Fruit fly (Drosophila melanogaster) whole organism, wandering third instar larva: ENCODE results near the gene CG8851.
A peak's percentile ranks its signal among the peaks of the same experiment; 100 is the strongest.

ENCODE experiments used
- Abd-B ChIP-seq: fragments of >200 bp; optimal IDR thresholded peaks from 2 replicates; lab custom pipeline; 2017; ENCODE audit warnings: missing biosample characterization, missing genetic modification characterization
- CG32264 ChIP-seq: fragments of 200-800 bp; sonication (Bioruptor generic); optimal IDR thresholded peaks from 2 replicates; lab custom pipeline; 2016; ENCODE audit warnings: missing biosample characterization, missing genetic modification characterization
- CG9705 ChIP-seq: fragments of 200-800 bp; sonication (Bioruptor generic); optimal IDR thresholded peaks from 2 replicates; lab custom pipeline; 2018; ENCODE audit warnings: missing biosample characterization, mild to moderate bottlenecking, missing genetic modification characterization
- Dfd ChIP-seq: fragments of >200 bp; optimal IDR thresholded peaks from 2 replicates; lab custom pipeline; 2017; ENCODE audit warnings: missing biosample characterization, missing genetic modification characterization
- Dif ChIP-seq: fragments of 200-275, 200-300 bp; sonication (Bioruptor generic); optimal IDR thresholded peaks from 2 replicates; lab custom pipeline; 2018; ENCODE audit warnings: missing biosample characterization, missing genetic modification characterization; ENCODE audit not compliant: partially characterized antibody
- GATAd ChIP-seq: sonication (Bioruptor generic); optimal IDR thresholded peaks from 2 replicates; lab custom pipeline; 2016; ENCODE audit warnings: missing biosample characterization, missing genetic modification characterization
- HLH106 ChIP-seq: fragments of 200-800 bp; optimal IDR thresholded peaks from 3 replicates; lab custom pipeline; 2019; ENCODE audit warnings: missing biosample characterization, mild to moderate bottlenecking, missing genetic modification characterization, moderate library complexity
- Hnf4 ChIP-seq: fragments of 200-800 bp; sonication (Bioruptor generic); optimal IDR thresholded peaks from 2 replicates; lab custom pipeline; 2016; ENCODE audit warnings: missing biosample characterization, mild to moderate bottlenecking, missing genetic modification characterization
- Hr78 ChIP-seq: fragments of >200 bp; optimal IDR thresholded peaks from 2 replicates; lab custom pipeline; 2017; ENCODE audit warnings: missing biosample characterization, missing genetic modification characterization
- Hr83 ChIP-seq: fragments of 200-300 bp; sonication (Bioruptor generic); optimal IDR thresholded peaks from 2 replicates; lab custom pipeline; 2016; ENCODE audit warnings: missing biosample characterization, mild to moderate bottlenecking, missing genetic modification characterization, moderate library complexity; ENCODE audit not compliant: poor library complexity, severe bottlenecking
- Jra ChIP-seq: sonication (Bioruptor generic); optimal IDR thresholded peaks from 2 replicates; lab custom pipeline; 2016; ENCODE audit warnings: missing biosample characterization, missing genetic modification characterization
- Mio ChIP-seq: sonication (Bioruptor generic); optimal IDR thresholded peaks from 2 replicates; lab custom pipeline; 2016; ENCODE audit warnings: missing biosample characterization, missing genetic modification characterization
- Myc ChIP-seq: fragments of >200 bp; optimal IDR thresholded peaks from 2 replicates; lab custom pipeline; 2017
- N ChIP-seq: fragments of >200 bp; optimal IDR thresholded peaks from 2 replicates; lab custom pipeline; 2018; ENCODE audit warnings: missing biosample characterization, missing external identifiers, missing genetic modification characterization
- OdsH ChIP-seq: fragments of 200-800 bp; sonication (Bioruptor generic); optimal IDR thresholded peaks from 2 replicates; lab custom pipeline; 2016; ENCODE audit warnings: missing biosample characterization, mild to moderate bottlenecking, missing genetic modification characterization
- Rel ChIP-seq, 2 experiments: fragments of 200-800 bp; sonication (Bioruptor generic) in 1 of 2; optimal IDR thresholded peaks; 2 replicates in 1 of 2; 3 replicates in 1 of 2; lab custom pipeline; 2016 to 2019; ENCODE audit warnings: mild to moderate bottlenecking in 2 of 2, missing biosample characterization in 2 of 2, missing genetic modification characterization in 2 of 2, moderate library complexity in 1 of 2
- Vsx2 ChIP-seq: fragments of 200-300, 225-300 bp; sonication (Bioruptor generic); optimal IDR thresholded peaks from 2 replicates; lab custom pipeline; 2018; ENCODE audit warnings: missing biosample characterization, missing genetic modification characterization; ENCODE audit not compliant: partially characterized antibody
- br ChIP-seq: fragments of 200-800 bp; sonication (Bioruptor generic); optimal IDR thresholded peaks from 2 replicates; lab custom pipeline; 2016; ENCODE audit warnings: missing biosample characterization, missing genetic modification characterization
- brk ChIP-seq: fragments of 200-800 bp; sonication (Bioruptor generic); optimal IDR thresholded peaks from 2 replicates; lab custom pipeline; 2016; ENCODE audit warnings: missing biosample characterization, mild to moderate bottlenecking, missing genetic modification characterization
- dl ChIP-seq, 2 experiments: fragments of 175-275, 200-275 bp in 1 of 2; fragments of 200-275 bp in 1 of 2; sonication (Bioruptor generic); optimal IDR thresholded peaks; lab custom pipeline; 2018; ENCODE audit warnings: mild to moderate bottlenecking in 2 of 2, missing biosample characterization in 2 of 2, missing genetic modification characterization in 2 of 2, moderate library complexity in 2 of 2; ENCODE audit not compliant: partially characterized antibody in 2 of 2, insufficient read depth in 1 of 2
- dmrt93B ChIP-seq: fragments of 200-800 bp; sonication (Bioruptor generic); optimal IDR thresholded peaks from 2 replicates; lab custom pipeline; 2018; ENCODE audit warnings: missing biosample characterization, mild to moderate bottlenecking, missing genetic modification characterization
- dsf ChIP-seq: sonication (Bioruptor generic); optimal IDR thresholded peaks from 2 replicates; lab custom pipeline; 2016; ENCODE audit warnings: missing biosample characterization, missing genetic modification characterization, borderline replicate concordance
- foxo ChIP-seq, 2 experiments: fragments of 200-800 bp; sonication (Bioruptor generic); optimal IDR thresholded peaks; 2 replicates in 1 of 2; 3 replicates in 1 of 2; lab custom pipeline; 2016 to 2017; ENCODE audit warnings: missing biosample characterization in 2 of 2, missing genetic modification characterization in 2 of 2
- fru ChIP-seq: fragments of 200-800 bp; sonication (Bioruptor generic); optimal IDR thresholded peaks from 3 replicates; lab custom pipeline; 2016; ENCODE audit warnings: missing biosample characterization, mild to moderate bottlenecking, missing genetic modification characterization
- h ChIP-seq: fragments of 200-800 bp; sonication (Bioruptor generic); optimal IDR thresholded peaks from 3 replicates; lab custom pipeline; 2016; ENCODE audit warnings: missing biosample characterization, mild to moderate bottlenecking, missing genetic modification characterization
- jim ChIP-seq: fragments of 175-275, 200-325 bp; sonication (Bioruptor generic); optimal IDR thresholded peaks from 2 replicates; lab custom pipeline; 2016; ENCODE audit warnings: missing biosample characterization, mild to moderate bottlenecking, missing genetic modification characterization
- lola ChIP-seq: fragments of >200 bp; optimal IDR thresholded peaks from 2 replicates; lab custom pipeline; 2017; ENCODE audit warnings: missing biosample characterization, missing genetic modification characterization
- pan ChIP-seq: fragments of >200 bp; optimal IDR thresholded peaks from 2 replicates; lab custom pipeline; 2017
- psq ChIP-seq: fragments of 200-800 bp; sonication (Bioruptor generic); optimal IDR thresholded peaks from 3 replicates; lab custom pipeline; 2017; ENCODE audit warnings: missing biosample characterization, mild to moderate bottlenecking, missing genetic modification characterization, moderate library complexity
- rgr ChIP-seq: fragments of 200-800 bp; sonication (Bioruptor generic); optimal IDR thresholded peaks from 3 replicates; lab custom pipeline; 2016; ENCODE audit warnings: missing biosample characterization, mild to moderate bottlenecking, missing genetic modification characterization
- sage ChIP-seq: fragments of 200-800 bp; sonication (Bioruptor generic); optimal IDR thresholded peaks from 2 replicates; lab custom pipeline; 2016; ENCODE audit warnings: missing biosample characterization, mild to moderate bottlenecking, missing genetic modification characterization
- sv ChIP-seq: fragments of 200-800 bp; sonication (Bioruptor generic); optimal IDR thresholded peaks from 3 replicates; lab custom pipeline; 2016; ENCODE audit warnings: missing biosample characterization, missing genetic modification characterization
- tai ChIP-seq: sonication (Bioruptor generic); optimal IDR thresholded peaks from 2 replicates; lab custom pipeline; 2016; ENCODE audit warnings: missing biosample characterization, missing genetic modification characterization
- usp ChIP-seq: fragments of >200 bp; optimal IDR thresholded peaks from 2 replicates; lab custom pipeline; 2017; ENCODE audit warnings: missing biosample characterization, missing genetic modification characterization
- woc ChIP-seq: sonication (Bioruptor generic); optimal IDR thresholded peaks from 2 replicates; lab custom pipeline; 2016; ENCODE audit warnings: missing biosample characterization, mild to moderate bottlenecking, missing genetic modification characterization

Gene CG8851

dm6 chr2L:3478034-3478880 is 41.2 kb upstream of the CG8851 start, which contains the start of gene Thor (continued):
- no peak for TF ChIP-seq usp (GFP tag; lab: Kevin White, UChicago)
- TF ChIP-seq HLH106 (tag; lab: Kevin White, UChicago): no peak
- TF ChIP-seq Dif (GFP tag; lab: Kevin White, UChicago): peak; percentile 91
- peak; percentile 68 to 86 for TF ChIP-seq dl (GFP tag; optimal IDR thresholded peaks at IDR 0.05; lab: Kevin White, UChicago; ENCODE audit: insufficient read depth in 1 of 2, partially characterized antibody in 2 of 2)
- TF ChIP-seq foxo (GFP tag; optimal IDR thresholded peaks at IDR 0.05; lab: Kevin White, UChicago): peak; percentile 49 to 66
- no peak for TF ChIP-seq CG32264 (GFP tag; lab: Kevin White, UChicago)
- TF ChIP-seq psq (GFP tag; lab: Kevin White, UChicago): peak; percentile 56
- no peak for TF ChIP-seq Myc (lab: Kevin White, UChicago)
- TF ChIP-seq, all 38 proteins: peak for 22

- TF ChIP-seq lola (GFP tag; lab: Kevin White, UChicago) (no peak), fru (GFP tag; lab: Kevin White, UChicago) (no peak), h (peak; percentile 62), tai (GFP tag; lab: Kevin White, UChicago) (no peak), HLH106 (tag; lab: Kevin White, UChicago) (no peak), Rel (GFP tag; optimal IDR thresholded peaks at IDR 0.05; lab: Kevin White, UChicago) (no peak), Rel (tag; optimal IDR thresholded peaks at IDR 0.05; lab: Kevin White, UChicago) (peak; percentile 78), Jra (GFP tag; lab: Kevin White, UChicago) (peak; percentile 51), woc (GFP tag; lab: Kevin White, UChicago) (peak; percentile 53), dsf (GFP tag; lab: Kevin White, UChicago) (no peak), Mio (GFP tag; lab: Kevin White, UChicago) (no peak), Abd-B (GFP tag; lab: Kevin White, UChicago) (no peak), Hr78 (no peak), rgr (GFP tag; lab: Kevin White, UChicago) (no peak), Hr83 (GFP tag; lab: Kevin White, UChicago) (peak; percentile 50), Hnf4 (GFP tag; lab: Kevin White, UChicago) (peak; percentile 26), dmrt93B (no peak), Myc (lab: Kevin White, UChicago) (no peak)
These were observed 39.6 kb upstream of the CG8851 start for dm6 chr2L:3479697-3480442.

DNA sequence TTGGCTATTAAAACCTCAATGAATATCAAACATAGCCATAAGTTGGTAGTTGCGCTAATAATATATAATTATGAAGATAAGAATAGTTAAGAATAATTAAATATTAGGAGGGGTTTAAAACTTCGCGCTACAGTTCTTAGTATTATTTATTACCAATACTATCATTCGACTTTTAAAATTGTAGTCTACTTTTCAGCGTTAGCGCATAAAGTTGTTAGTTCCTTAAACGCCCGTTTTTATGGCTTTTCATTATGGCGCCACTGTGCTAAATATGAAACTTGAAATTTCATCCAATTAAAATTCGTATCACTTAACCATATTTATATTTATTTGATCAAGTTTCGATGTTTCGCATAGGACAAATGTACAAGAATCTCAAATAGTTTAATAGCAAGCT is 39.0 kb upstream of the CG8851 start:
- no peak for TF ChIP-seq Dif (GFP tag; lab: Kevin White, UChicago)
- TF ChIP-seq brk (GFP tag; lab: Kevin White, UChicago): peak; percentile 25
- TF ChIP-seq foxo (GFP tag; optimal IDR thresholded peaks at IDR 0.05; lab: Kevin White, UChicago): no peak
- no peak for TF ChIP-seq sage (GFP tag; lab: Kevin White, UChicago)
- peak; percentile 27 for TF ChIP-seq Hnf4 (GFP tag; lab: Kevin White, UChicago)
- no peak for TF ChIP-seq dsf (GFP tag; lab: Kevin White, UChicago)
- no peak for TF ChIP-seq jim (GFP tag; lab: Kevin White, UChicago)
- TF ChIP-seq woc (GFP tag; lab: Kevin White, UChicago): no peak
- TF ChIP-seq Dfd: no peak
- TF ChIP-seq CG9705 (GFP tag; lab: Kevin White, UChicago): no peak
- no peak for TF ChIP-seq lola (GFP tag; lab: Kevin White, UChicago)
- TF ChIP-seq Jra (GFP tag; lab: Kevin White, UChicago): no peak
- TF ChIP-seq pan (lab: Kevin White, UChicago): no peak
- peak; percentile 91 for TF ChIP-seq Myc (lab: Kevin White, UChicago)
- no peak for TF ChIP-seq OdsH (GFP tag; lab: Kevin White, UChicago)
- TF ChIP-seq tai (GFP tag; lab: Kevin White, UChicago): no peak
- no peak for TF ChIP-seq GATAd (GFP tag; lab: Kevin White, UChicago)
- no peak for TF ChIP-seq Hr83 (GFP tag; lab: Kevin White, UChicago)
- no peak for TF ChIP-seq psq (GFP tag; lab: Kevin White, UChicago)
- TF ChIP-seq Vsx2 (GFP tag; lab: Kevin White, UChicago): no peak
- TF ChIP-seq Hr78: no peak
- no peak for TF ChIP-seq usp (GFP tag; lab: Kevin White, UChicago)
- no peak for TF ChIP-seq h
- no peak for TF ChIP-seq br (GFP tag; lab: Kevin White, UChicago)
- no peak for TF ChIP-seq N
- no peak for TF ChIP-seq Rel (GFP tag; optimal IDR thresholded peaks at IDR 0.05; lab: Kevin White, UChicago)
- no peak for TF ChIP-seq Rel (tag; optimal IDR thresholded peaks at IDR 0.05; lab: Kevin White, UChicago)
- no peak for TF ChIP-seq sv (GFP tag; lab: Kevin White, UChicago)
